Fruit fly (Drosophila melanogaster) whole organism: Measurements from ENCODE around the gene br.

Experiments used
- CG8478 ChIP-seq: fragments of >200 bp; optimal IDR thresholded peaks from 2 replicates; lab custom pipeline; 2018; ENCODE audit warnings: inconsistent platforms
- Dll ChIP-seq: fragments of >200 bp; optimal IDR thresholded peaks from 2 replicates; lab custom pipeline; 2017
- EcR ChIP-seq, 2 experiments: fragments of >200 bp; optimal IDR thresholded peaks; 2 replicates each; lab custom pipeline; 2017; ENCODE audit warnings: missing biosample characterization in 2 of 2, missing genetic modification characterization in 2 of 2, missing genetic modification reagents in 2 of 2
- pan ChIP-seq: fragments of >200 bp; optimal IDR thresholded peaks from 2 replicates; lab custom pipeline; 2017
- psq ChIP-seq: fragments of >200 bp; optimal IDR thresholded peaks from 2 replicates; lab custom pipeline; 2017
- usp ChIP-seq: fragments of >200 bp; optimal IDR thresholded peaks from 2 replicates; lab custom pipeline; 2017; ENCODE audit warnings: missing biosample characterization, missing genetic modification characterization, mixed read lengths

Gene br

DNA sequence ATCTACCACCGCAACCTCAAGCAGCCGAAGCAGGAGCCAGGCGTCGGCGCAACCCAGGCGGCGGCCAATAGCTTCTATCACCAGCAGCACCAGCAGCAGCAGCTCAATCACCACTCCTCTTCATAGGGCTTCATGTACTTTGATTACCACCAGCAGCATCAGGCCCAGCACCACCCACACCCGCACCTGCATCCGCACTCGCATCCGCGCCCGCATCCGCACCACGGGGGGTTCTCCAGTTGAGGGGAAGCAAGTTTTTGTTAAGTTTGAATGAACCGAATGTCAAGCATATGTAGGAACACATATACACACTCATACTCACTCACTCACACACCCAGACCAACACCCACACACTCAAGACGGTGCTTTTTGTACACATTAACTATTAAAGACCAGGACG is 68.7 kb downstream of the br start:
- TF ChIP-seq Dll (lab: Kevin White, UChicago) = no peak
- no peak for TF ChIP-seq usp (GFP tag; lab: Kevin White, UChicago)
- TF ChIP-seq EcR (GFP tag; optimal IDR thresholded peaks at IDR 0.05; lab: Kevin White, UChicago) = no peak
- TF ChIP-seq CG8478 (lab: Kevin White, UChicago) = no peak
- TF ChIP-seq psq (lab: Kevin White, UChicago) = no peak
- TF ChIP-seq pan (lab: Kevin White, UChicago) = no peak

DNA sequence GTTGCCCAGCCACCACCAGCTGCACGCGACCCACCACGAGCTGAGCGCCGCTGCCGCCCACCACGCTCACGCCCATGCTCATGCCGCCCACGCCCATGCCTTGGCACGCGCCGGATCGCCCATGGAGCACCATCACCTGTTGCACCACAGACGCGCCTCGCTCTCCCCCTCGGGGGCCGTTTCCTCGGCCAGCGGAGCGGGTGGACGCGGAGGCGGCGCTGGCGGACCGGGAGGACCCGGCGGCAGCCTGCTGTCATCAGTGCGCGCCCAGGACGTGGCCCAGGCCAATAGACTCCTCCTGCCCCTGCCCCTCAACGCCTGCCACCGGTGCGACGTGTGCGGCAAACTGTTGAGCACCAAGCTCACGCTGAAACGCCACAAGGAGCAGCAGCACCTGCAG is 72.9 kb downstream of the br start:
- TF ChIP-seq Dll (lab: Kevin White, UChicago) (no peak), EcR (GFP tag; optimal IDR thresholded peaks at IDR 0.05; lab: Kevin White, UChicago) (no peak), pan (lab: Kevin White, UChicago) (no peak), CG8478 (lab: Kevin White, UChicago) (no peak), usp (GFP tag; lab: Kevin White, UChicago) (no peak), psq (lab: Kevin White, UChicago) (no peak)

DNA sequence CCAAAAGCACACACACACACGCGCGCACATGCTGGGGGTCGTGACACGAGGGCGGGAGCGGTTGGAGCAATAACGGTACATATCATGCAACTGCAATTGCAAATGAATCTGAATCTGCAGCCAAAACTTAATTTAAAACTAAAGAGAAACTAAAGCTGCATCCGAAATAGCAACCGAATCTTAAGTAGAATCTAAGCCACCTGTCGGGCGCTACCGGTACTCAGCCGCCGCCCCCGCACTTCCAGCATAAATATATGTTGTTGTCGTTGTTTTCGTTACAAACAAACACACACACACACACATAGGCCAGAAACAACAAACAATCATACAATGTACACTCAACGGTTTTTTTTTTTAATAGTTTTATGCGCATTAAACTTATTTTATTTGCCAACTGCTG is 85.3 kb downstream of the br start:
- TF ChIP-seq Dll (lab: Kevin White, UChicago) (no peak), psq (lab: Kevin White, UChicago) (no peak), CG8478 (lab: Kevin White, UChicago) (no peak), usp (GFP tag; lab: Kevin White, UChicago) (no peak), EcR (GFP tag; optimal IDR thresholded peaks at IDR 0.05; lab: Kevin White, UChicago) (no peak), pan (lab: Kevin White, UChicago) (no peak)

DNA sequence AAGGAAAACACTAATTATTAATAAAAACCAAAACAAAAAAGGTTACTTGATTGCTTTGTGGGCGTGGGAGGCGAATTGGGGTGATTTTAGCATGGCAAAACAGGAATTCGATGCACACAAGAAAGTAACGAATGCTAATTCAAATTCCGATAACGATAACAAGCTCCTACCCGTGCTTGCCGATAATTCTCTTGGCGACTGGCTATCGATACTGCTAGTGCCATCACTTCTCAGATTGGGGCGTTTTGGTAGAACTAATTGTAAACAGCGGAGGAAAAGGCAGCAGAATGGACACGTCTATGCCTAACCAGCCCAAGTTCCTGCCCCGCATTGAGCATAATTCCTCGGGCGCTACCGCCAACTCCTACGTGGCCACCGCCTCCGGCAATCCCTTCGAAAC is 89.9 kb downstream of the br start, which contains the start of gene dor:
Gene dor (plus strand): TSS at position 217 of the 400 bp plus-strand sequence.
- TF ChIP-seq Dll (lab: Kevin White, UChicago) (no peak), usp (GFP tag; lab: Kevin White, UChicago) (no peak), CG8478 (lab: Kevin White, UChicago) (no peak), EcR (GFP tag; optimal IDR thresholded peaks at IDR 0.05; lab: Kevin White, UChicago) (no peak), psq (lab: Kevin White, UChicago) (no peak), pan (lab: Kevin White, UChicago) (no peak)

DNA sequence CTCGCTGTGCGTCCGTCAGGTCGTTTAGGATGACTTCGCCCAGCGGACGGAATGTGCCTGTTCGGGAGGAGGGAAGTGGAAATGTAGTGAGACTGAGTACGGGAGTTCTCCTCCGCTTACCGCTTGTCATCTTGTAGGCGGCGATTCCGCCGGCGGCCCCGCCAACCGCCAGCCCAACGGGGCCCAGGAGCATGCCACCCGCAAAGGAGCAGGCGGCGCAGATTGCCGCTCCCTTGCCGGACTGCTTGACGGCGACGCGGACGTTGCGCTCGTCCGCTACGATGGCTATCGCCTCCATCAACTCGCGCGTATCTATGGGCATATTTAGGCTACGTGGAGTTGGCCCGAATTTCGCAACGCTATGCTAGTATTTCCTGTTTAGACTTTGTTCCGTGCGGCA is 93.8 kb downstream of the br start, which contains the start of gene Mur2B:
Gene Mur2B (minus strand): TSS at position 101 of the 400 bp plus-strand sequence.
- TF ChIP-seq Dll (lab: Kevin White, UChicago) = no peak
- TF ChIP-seq CG8478 (lab: Kevin White, UChicago) = no peak
- TF ChIP-seq EcR (GFP tag; optimal IDR thresholded peaks at IDR 0.05; lab: Kevin White, UChicago) = no peak
- no peak for TF ChIP-seq psq (lab: Kevin White, UChicago)
- TF ChIP-seq pan (lab: Kevin White, UChicago) = no peak
- TF ChIP-seq usp (GFP tag; lab: Kevin White, UChicago) = no peak

DNA sequence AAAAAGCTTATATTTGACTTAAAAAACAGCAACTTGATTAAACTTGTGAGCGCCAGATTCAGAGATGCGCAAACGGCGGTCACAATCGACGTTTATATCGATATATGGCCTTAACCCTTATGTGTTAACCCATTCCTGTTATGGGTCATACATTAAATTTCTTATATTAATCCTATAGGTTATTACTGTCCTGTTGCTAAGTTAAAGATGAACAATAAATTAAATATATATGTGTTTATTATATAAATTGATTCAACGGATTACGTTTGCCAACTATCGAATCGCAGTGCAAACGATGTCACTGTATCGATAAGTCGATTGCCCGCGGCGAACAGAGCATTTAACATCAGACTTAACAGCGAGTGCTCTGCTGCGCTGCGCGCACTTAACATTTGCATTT is 94.3 kb downstream of the br start, which contains the start of the genes CG3740 and hfw:
Gene CG3740 (minus strand): TSS at position 84 of the 400 bp plus-strand sequence.
Gene hfw (plus strand): TSS at position 357 of the 400 bp plus-strand sequence.
- no peak for TF ChIP-seq Dll (lab: Kevin White, UChicago)
- TF ChIP-seq psq (lab: Kevin White, UChicago) = no peak
- no peak for TF ChIP-seq CG8478 (lab: Kevin White, UChicago)
- TF ChIP-seq EcR (GFP tag; optimal IDR thresholded peaks at IDR 0.05; lab: Kevin White, UChicago) = no peak
- no peak for TF ChIP-seq usp (GFP tag; lab: Kevin White, UChicago)
- no peak for TF ChIP-seq pan (lab: Kevin White, UChicago)

DNA sequence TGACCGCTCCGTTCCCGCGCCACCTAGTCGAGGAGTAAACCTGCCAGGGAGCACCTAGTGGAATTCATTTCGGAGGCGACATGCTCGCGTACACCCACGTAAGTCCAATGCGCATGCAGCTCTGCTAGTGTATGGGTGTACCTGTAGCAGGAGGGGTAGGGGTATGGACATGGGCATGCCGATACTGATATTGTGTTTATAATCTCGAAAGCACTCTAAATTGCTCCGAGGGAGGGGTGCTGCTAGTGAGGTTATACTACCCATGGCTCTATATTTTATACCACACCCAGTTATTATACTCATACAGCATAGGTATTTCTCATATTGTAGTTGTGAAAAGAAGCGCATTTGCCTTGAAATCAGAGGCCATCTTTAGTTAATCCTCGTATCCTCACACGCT is 94.9 kb downstream of the br start:
- no peak for TF ChIP-seq Dll (lab: Kevin White, UChicago)
- no peak for TF ChIP-seq CG8478 (lab: Kevin White, UChicago)
- TF ChIP-seq psq (lab: Kevin White, UChicago) = no peak

DNA sequence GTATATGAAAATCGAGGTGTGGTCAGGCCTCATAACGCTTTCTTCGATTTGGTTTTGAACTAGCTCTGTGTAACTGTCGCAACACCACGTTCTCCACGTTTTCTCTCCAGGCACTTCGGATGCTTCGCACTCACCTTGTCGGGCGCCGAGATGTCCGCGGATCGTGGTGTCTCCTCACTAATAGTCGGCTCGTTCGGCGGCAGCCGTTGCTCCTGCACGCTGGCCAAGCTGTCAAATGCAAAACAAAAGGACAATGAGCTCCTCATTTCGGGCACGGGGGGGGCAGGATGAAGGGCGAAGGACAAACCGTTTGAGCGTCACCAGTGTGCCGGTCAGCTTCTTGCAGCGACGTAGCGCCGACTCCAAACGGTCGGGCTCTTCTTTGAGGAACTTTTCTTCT is 106.3 kb downstream of the br start, which contains the start of gene CG14797:
Gene CG14797 (plus strand): TSS at position 301 of the 400 bp plus-strand sequence.
- no peak for TF ChIP-seq CG8478 (lab: Kevin White, UChicago)
- TF ChIP-seq EcR (GFP tag; optimal IDR thresholded peaks at IDR 0.05; lab: Kevin White, UChicago) = no peak
- TF ChIP-seq psq (lab: Kevin White, UChicago) = no peak
- no peak for TF ChIP-seq pan (lab: Kevin White, UChicago)
- no peak for TF ChIP-seq Dll (lab: Kevin White, UChicago)
- no peak for TF ChIP-seq usp (GFP tag; lab: Kevin White, UChicago)

DNA sequence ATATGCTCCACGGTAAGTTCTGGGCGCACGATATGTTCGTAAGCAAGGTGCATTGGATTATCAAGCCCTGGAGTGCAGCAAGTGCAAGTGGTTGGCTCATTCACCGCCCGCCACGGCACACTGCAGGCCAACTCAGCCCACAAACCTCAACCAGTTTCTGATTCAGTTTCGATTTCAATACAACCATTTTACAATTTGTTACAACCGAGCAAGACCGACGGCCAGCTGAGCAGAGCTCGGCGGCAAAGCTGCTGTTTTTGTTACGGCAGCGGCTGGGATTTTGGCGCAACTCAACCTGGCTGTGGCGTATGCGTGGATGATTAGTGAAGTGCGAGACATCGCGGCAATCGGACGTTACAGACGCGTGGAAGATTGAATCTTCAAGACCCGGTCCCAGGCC is 111.4 kb downstream of the br start, which contains the start of gene b6:
Gene b6 (plus strand): TSS at position 320 of the 400 bp plus-strand sequence.
- TF ChIP-seq psq (lab: Kevin White, UChicago) (no peak), Dll (lab: Kevin White, UChicago) (no peak), pan (lab: Kevin White, UChicago) (no peak), CG8478 (lab: Kevin White, UChicago) (no peak), usp (GFP tag; lab: Kevin White, UChicago) (no peak), EcR (GFP tag; optimal IDR thresholded peaks at IDR 0.05; lab: Kevin White, UChicago) (no peak)

DNA sequence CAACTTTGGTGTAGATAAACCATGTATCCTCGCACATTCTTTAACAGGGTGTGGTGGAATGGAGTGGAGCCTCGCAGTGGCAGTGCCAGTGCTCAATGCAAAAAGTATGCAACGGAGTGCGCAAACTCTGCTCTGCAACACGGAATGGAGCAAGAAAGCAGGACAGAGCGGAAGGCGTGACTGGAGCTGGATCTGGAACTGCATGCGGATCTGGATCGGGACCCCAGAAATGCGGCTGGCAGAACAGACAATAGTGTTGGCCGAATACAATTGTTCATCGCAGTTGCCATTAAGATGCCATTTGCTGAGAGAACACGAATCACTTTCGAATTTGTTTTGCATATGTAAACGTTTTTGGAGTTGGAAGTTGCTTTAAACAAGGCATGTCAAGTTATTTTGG is 116.5 kb downstream of the br start:
- no peak for TF ChIP-seq EcR (GFP tag; optimal IDR thresholded peaks at IDR 0.05; lab: Kevin White, UChicago)
- no peak for TF ChIP-seq pan (lab: Kevin White, UChicago)
- TF ChIP-seq usp (GFP tag; lab: Kevin White, UChicago) = no peak
- TF ChIP-seq CG8478 (lab: Kevin White, UChicago) = no peak
- no peak for TF ChIP-seq Dll (lab: Kevin White, UChicago)
- TF ChIP-seq psq (lab: Kevin White, UChicago) = no peak

DNA sequence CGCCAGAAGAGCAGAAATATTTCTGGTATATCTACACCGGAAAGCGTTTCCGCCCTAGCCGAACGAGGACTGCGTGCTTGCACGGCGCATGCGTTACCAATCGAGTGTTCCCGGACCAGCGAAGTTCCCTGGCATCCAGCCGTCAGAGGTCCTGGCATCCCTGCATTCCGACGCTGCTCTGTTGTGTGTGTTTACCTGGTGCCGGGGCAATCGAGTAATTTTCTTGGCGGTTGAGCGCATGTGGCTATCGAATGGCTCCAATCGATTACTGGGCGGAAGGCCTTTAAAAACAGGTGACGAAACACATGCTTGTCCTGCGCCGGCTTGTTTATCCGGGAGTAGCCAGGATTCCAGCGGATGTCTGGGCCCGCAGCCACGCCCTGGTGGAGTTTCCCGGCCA is 117.6 kb downstream of the br start, which contains the start of gene CG32809:
Gene CG32809 (minus strand): TSS at position 216 of the 400 bp plus-strand sequence.
- TF ChIP-seq pan (lab: Kevin White, UChicago) = no peak
- TF ChIP-seq EcR (GFP tag; optimal IDR thresholded peaks at IDR 0.05; lab: Kevin White, UChicago) = no peak
- no peak for TF ChIP-seq usp (GFP tag; lab: Kevin White, UChicago)
- no peak for TF ChIP-seq CG8478 (lab: Kevin White, UChicago)
- TF ChIP-seq Dll (lab: Kevin White, UChicago) = no peak
- no peak for TF ChIP-seq psq (lab: Kevin White, UChicago)
